Fruit fly (Drosophila melanogaster): ENCODE results near the gene PGRP-SB1.

- TF ChIP-seq otp (GFP tag; IDR thresholded peaks at IDR 0.05) (no peak), D19A (tag; optimal IDR thresholded peaks at IDR 0.05) (no peak), sqz (GFP tag; optimal IDR thresholded peaks at IDR 0.05) (no peak), Jarid2 (GFP tag; optimal IDR thresholded peaks at IDR 0.05) (no peak), CG12219 (GFP tag; optimal IDR thresholded peaks at IDR 0.05) (no peak), chinmo (GFP tag; IDR thresholded peaks at IDR 0.05; ENCODE audit: partially characterized antibody) (no peak), CG31224 (GFP tag; IDR thresholded peaks at IDR 0.05) (no peak), vvl (GFP tag; IDR thresholded peaks at IDR 0.05) (no peak), CG1792 (GFP tag; optimal IDR thresholded peaks at IDR 0.05) (no peak), YL-1 (GFP tag; optimal IDR thresholded peaks at IDR 0.05) (no peak), Hey (tag; optimal IDR thresholded peaks at IDR 0.05) (no peak), CG4328 (GFP tag; optimal IDR thresholded peaks at IDR 0.05) (no peak), CG8924 (tag; optimal IDR thresholded peaks at IDR 0.05) (no peak), CG3163 (GFP tag; optimal IDR thresholded peaks at IDR 0.05) (no peak)
Observed at dm6 chr3L:16724561-16724960, 3.2 kb downstream of the PGRP-SB1 start, which contains the start of gene CG13031.

Data from whole organism, embryonic.